Fruit fly (Drosophila melanogaster) whole organism, prepupa: ENCODE measurements around the gene Klp61F.
"Not testable (repeated sequence)": the region's sequence is repeated elsewhere in the genome, so short reads cannot be mapped to it uniquely, and the experiment has no call there.

ENCODE experiments used
- Blimp-1 ChIP-seq: fragments of 200-800 bp; sonication (Bioruptor generic); optimal IDR thresholded peaks from 3 replicates; lab custom pipeline; 2017; ENCODE audit warnings: missing biosample characterization, missing genetic modification characterization, mild to moderate bottlenecking, moderate library complexity, missing genetic modification reagents
- CG10631 ChIP-seq: fragments of 200-800 bp; sonication (Bioruptor generic); optimal IDR thresholded peaks from 2 replicates; lab custom pipeline; 2016; ENCODE audit warnings: missing biosample characterization, missing genetic modification characterization
- CG10669 ChIP-seq: fragments of 200-800 bp; sonication (Bioruptor generic); optimal IDR thresholded peaks from 3 replicates; lab custom pipeline; 2018; ENCODE audit warnings: missing biosample characterization, mild to moderate bottlenecking, missing genetic modification characterization, moderate library complexity
- CG11902 ChIP-seq: fragments of 200-800 bp; sonication (Bioruptor generic); optimal IDR thresholded peaks from 3 replicates; lab custom pipeline; 2016; ENCODE audit warnings: missing biosample characterization, missing genetic modification characterization
- CG15336 ChIP-seq: fragments of 200-800 bp; sonication (Bioruptor generic); IDR thresholded peaks from 2 replicates; pipeline ENCODE4 v1.3.6; 2022; ENCODE audit warnings: missing biosample characterization, missing genetic modification characterization
- CG1621 ChIP-seq: fragments of 200-800 bp; sonication (Bioruptor generic); optimal IDR thresholded peaks from 3 replicates; lab custom pipeline; 2018; ENCODE audit warnings: missing biosample characterization, mild to moderate bottlenecking, missing genetic modification characterization
- CG16779 ChIP-seq: fragments of 200-800 bp; sonication (Bioruptor generic); optimal IDR thresholded peaks from 3 replicates; lab custom pipeline; 2017; ENCODE audit warnings: missing biosample characterization, mild to moderate bottlenecking, missing genetic modification characterization
- CG31627 ChIP-seq: fragments of 200-800 bp; sonication (Bioruptor generic); optimal IDR thresholded peaks from 3 replicates; lab custom pipeline; 2016; ENCODE audit warnings: missing biosample characterization, missing genetic modification characterization
- CG32006 ChIP-seq: fragments of 200-800 bp; sonication (Bioruptor generic); optimal IDR thresholded peaks from 3 replicates; lab custom pipeline; 2017; ENCODE audit warnings: missing biosample characterization, mild to moderate bottlenecking, missing genetic modification characterization
- CG34406 ChIP-seq: fragments of 200-800 bp; sonication (Bioruptor generic); optimal IDR thresholded peaks from 3 replicates; lab custom pipeline; 2016; ENCODE audit warnings: missing biosample characterization, missing genetic modification characterization
- CG3919 ChIP-seq: fragments of 200-800 bp; sonication (Bioruptor generic); optimal IDR thresholded peaks from 3 replicates; lab custom pipeline; 2016; ENCODE audit warnings: missing biosample characterization, missing genetic modification characterization
- CG4318 ChIP-seq: fragments of 200-800 bp; sonication (Bioruptor generic); optimal IDR thresholded peaks from 3 replicates; lab custom pipeline; 2017; ENCODE audit warnings: missing biosample characterization, mild to moderate bottlenecking, missing genetic modification characterization
- CG6163 ChIP-seq: fragments of 200-800 bp; sonication (Bioruptor generic); IDR thresholded peaks from 3 replicates; pipeline ENCODE4 v1.3.6; 2022; ENCODE audit warnings: missing biosample characterization, missing genetic modification characterization
- CG6276 ChIP-seq: fragments of 200-800 bp; sonication (Bioruptor generic); optimal IDR thresholded peaks from 2 replicates; lab custom pipeline; 2017; ENCODE audit warnings: missing biosample characterization, mild to moderate bottlenecking, missing genetic modification characterization
- CG6808 ChIP-seq: fragments of 200-800 bp; sonication (Bioruptor generic); optimal IDR thresholded peaks from 3 replicates; lab custom pipeline; 2017; ENCODE audit warnings: missing biosample characterization, missing genetic modification characterization, mild to moderate bottlenecking, moderate library complexity, missing genetic modification reagents
- CG7368 ChIP-seq: fragments of 200-800 bp; sonication (Bioruptor generic); optimal IDR thresholded peaks from 3 replicates; lab custom pipeline; 2016; ENCODE audit warnings: missing biosample characterization, missing genetic modification characterization
- CG8119 ChIP-seq: fragments of 200-800 bp; sonication (Bioruptor generic); IDR thresholded peaks from 3 replicates; pipeline ENCODE4 v1.3.6; 2022; ENCODE audit warnings: missing biosample characterization, missing genetic modification characterization
- CG8632 ChIP-seq: fragments of 200-800 bp; sonication (Bioruptor generic); optimal IDR thresholded peaks from 3 replicates; lab custom pipeline; 2016; ENCODE audit warnings: missing biosample characterization, missing genetic modification characterization
- Eip78C ChIP-seq: fragments of 200-800 bp; sonication (Bioruptor generic); peaks from one replicate; lab custom pipeline; 2016; ENCODE audit warnings: missing biosample characterization, missing genetic modification characterization
- Eip93F ChIP-seq: fragments of 200-800 bp; sonication (Bioruptor generic); optimal IDR thresholded peaks from 2 replicates; lab custom pipeline; 2016; ENCODE audit warnings: missing biosample characterization, mild to moderate bottlenecking, missing genetic modification characterization
- Ets21C ChIP-seq: fragments of 200-800 bp; sonication (Bioruptor generic); optimal IDR thresholded peaks from 3 replicates; lab custom pipeline; 2016; ENCODE audit warnings: missing biosample characterization, missing genetic modification characterization
- Hr38 ChIP-seq: sonication (Bioruptor generic); optimal IDR thresholded peaks from 2 replicates; lab custom pipeline; 2016; ENCODE audit warnings: missing biosample characterization, missing genetic modification characterization
- Hr39 ChIP-seq: fragments of 200-800 bp; sonication (Bioruptor generic); optimal IDR thresholded peaks from 2 replicates; lab custom pipeline; 2016; ENCODE audit warnings: missing biosample characterization, missing genetic modification characterization
- Hr4 ChIP-seq: fragments of 200-800 bp; sonication (Bioruptor generic); optimal IDR thresholded peaks from 3 replicates; lab custom pipeline; 2016; ENCODE audit warnings: missing biosample characterization, missing genetic modification characterization
- Lpt ChIP-seq: fragments of 200-800 bp; sonication (Bioruptor generic); optimal IDR thresholded peaks from 3 replicates; lab custom pipeline; 2016; ENCODE audit warnings: missing biosample characterization, missing genetic modification characterization
- Met ChIP-seq: fragments of 200-800 bp; sonication (Bioruptor generic); optimal IDR thresholded peaks from 3 replicates; lab custom pipeline; 2016; ENCODE audit warnings: missing biosample characterization, missing genetic modification characterization
- OdsH ChIP-seq: fragments of 200-800 bp; sonication (Bioruptor generic); optimal IDR thresholded peaks from 3 replicates; lab custom pipeline; 2016; ENCODE audit warnings: missing biosample characterization, missing genetic modification characterization
- Smox ChIP-seq: fragments of 200-800 bp; sonication (Bioruptor generic); optimal IDR thresholded peaks from 3 replicates; lab custom pipeline; 2016; ENCODE audit warnings: missing biosample characterization, missing genetic modification characterization
- Sox102F ChIP-seq: fragments of 200-800 bp; sonication (Bioruptor generic); optimal IDR thresholded peaks from 2 replicates; lab custom pipeline; 2016; ENCODE audit warnings: missing biosample characterization, mild to moderate bottlenecking, missing genetic modification characterization
- Sox15 ChIP-seq: fragments of 200-800 bp; sonication (Bioruptor generic); optimal IDR thresholded peaks from 3 replicates; lab custom pipeline; 2016; ENCODE audit warnings: missing biosample characterization, missing genetic modification characterization
- achi ChIP-seq: fragments of 200-800 bp; sonication (Bioruptor generic); optimal IDR thresholded peaks from 3 replicates; lab custom pipeline; 2016; ENCODE audit warnings: missing biosample characterization, missing genetic modification characterization
- acj6 ChIP-seq: fragments of 200-800 bp; sonication (Bioruptor generic); optimal IDR thresholded peaks from 3 replicates; lab custom pipeline; 2016; ENCODE audit warnings: missing biosample characterization, missing genetic modification characterization
- dac ChIP-seq: fragments of 200-800 bp; sonication (Bioruptor generic); optimal IDR thresholded peaks from 2 replicates; lab custom pipeline; 2017; ENCODE audit warnings: missing biosample characterization, mild to moderate bottlenecking, missing genetic modification characterization
- dsx ChIP-seq: fragments of 200-800 bp; optimal IDR thresholded peaks from 3 replicates; lab custom pipeline; 2019; ENCODE audit warnings: missing biosample characterization, mild to moderate bottlenecking, missing genetic modification characterization, moderate library complexity; ENCODE audit not compliant: poor library complexity, severe bottlenecking
- eg ChIP-seq: fragments of 200-800 bp; sonication (Bioruptor generic); IDR thresholded peaks from 3 replicates; pipeline ENCODE4 v1.3.6; 2022; ENCODE audit warnings: missing biosample characterization, missing genetic modification characterization
- esn ChIP-seq: fragments of 200-800 bp; sonication (Bioruptor generic); optimal IDR thresholded peaks from 2 replicates; lab custom pipeline; 2016; ENCODE audit warnings: missing biosample characterization, mild to moderate bottlenecking, missing genetic modification characterization, moderate library complexity
- fd85E ChIP-seq: fragments of 200-800 bp; sonication (Bioruptor generic); optimal IDR thresholded peaks from 3 replicates; lab custom pipeline; 2016; ENCODE audit warnings: missing biosample characterization, missing genetic modification characterization
- lz ChIP-seq: fragments of 200-800 bp; sonication (Bioruptor generic); optimal IDR thresholded peaks from 3 replicates; lab custom pipeline; 2016; ENCODE audit warnings: missing biosample characterization, missing genetic modification characterization
- net ChIP-seq: fragments of 200-800 bp; sonication (Bioruptor generic); optimal IDR thresholded peaks from 3 replicates; lab custom pipeline; 2016; ENCODE audit warnings: missing biosample characterization, missing genetic modification characterization
- pdm3 ChIP-seq: fragments of 200-800 bp; sonication (Bioruptor generic); optimal IDR thresholded peaks from 3 replicates; lab custom pipeline; 2016; ENCODE audit warnings: missing biosample characterization, missing genetic modification characterization
- salr ChIP-seq, 2 experiments: fragments of 200-800 bp; sonication (Bioruptor generic); optimal IDR thresholded peaks; 3 replicates each; lab custom pipeline; 2016 to 2018; ENCODE audit warnings: missing biosample characterization in 2 of 2, missing genetic modification characterization in 2 of 2, mild to moderate bottlenecking in 1 of 2
- spab ChIP-seq: fragments of 200-800 bp; sonication (Bioruptor generic); optimal IDR thresholded peaks from 2 replicates; lab custom pipeline; 2017; ENCODE audit warnings: missing biosample characterization, mild to moderate bottlenecking, missing genetic modification characterization, missing genetic modification reagents
- ss ChIP-seq, 2 experiments: fragments of 200-800 bp; sonication (Bioruptor generic); optimal IDR thresholded peaks; 2 replicates in 1 of 2; 3 replicates in 1 of 2; lab custom pipeline; 2017 to 2018; ENCODE audit warnings: mild to moderate bottlenecking in 2 of 2, missing biosample characterization in 2 of 2, missing genetic modification characterization in 2 of 2, moderate library complexity in 1 of 2
- topi ChIP-seq: fragments of 200-800 bp; sonication (Bioruptor generic); optimal IDR thresholded peaks from 3 replicates; lab custom pipeline; 2016; ENCODE audit warnings: missing biosample characterization, missing genetic modification characterization

Klp61F gene

DNA sequence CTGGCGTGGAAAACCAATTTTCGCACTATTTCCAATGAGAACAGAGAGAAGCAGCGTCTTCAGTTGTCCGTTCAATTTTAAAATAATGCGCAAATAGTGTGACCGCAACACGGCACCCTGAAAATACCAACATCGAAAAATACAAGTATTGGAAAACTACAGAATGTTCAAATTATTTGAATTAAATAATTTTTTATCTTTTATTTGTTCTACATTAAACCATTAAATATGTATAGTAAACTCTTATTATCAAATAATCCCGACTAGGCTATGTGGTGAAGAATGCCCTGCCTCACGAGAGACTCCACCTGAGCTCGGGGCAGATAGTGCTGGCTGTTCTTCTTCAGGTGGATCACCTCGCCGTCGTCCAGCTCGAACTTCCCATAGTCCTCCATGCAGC is at the start of gene Klp61F:
TSS of gene Klp61F (minus strand) at position 101 of the 400 bp plus-strand sequence.
- TF ChIP-seq CG10631, CG6276, CG4318 (GFP tag; lab: Kevin White, UChicago): not testable (repeated sequence)

DNA sequence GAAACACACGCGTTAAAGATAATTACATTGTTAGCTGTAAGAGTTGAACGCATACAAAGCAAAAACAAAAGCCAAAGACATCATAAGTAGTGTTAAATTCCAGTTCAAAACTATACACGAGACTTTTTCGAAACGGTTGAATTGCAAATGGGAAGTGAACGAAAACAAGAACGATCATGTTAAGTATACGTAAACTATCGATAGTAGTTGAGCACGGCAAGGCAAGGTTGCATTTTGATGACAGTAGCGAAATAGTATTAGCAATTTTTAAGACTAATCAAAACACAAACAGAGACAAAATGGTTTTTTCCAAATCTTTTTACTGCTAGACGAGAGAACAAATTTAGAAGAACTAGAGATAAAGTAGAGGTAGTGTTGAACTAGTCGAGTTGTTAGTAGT is 49.1 kb upstream of the Klp61F start:
- no peak for TF ChIP-seq CG3919 (GFP tag; lab: Kevin White, UChicago)

DNA sequence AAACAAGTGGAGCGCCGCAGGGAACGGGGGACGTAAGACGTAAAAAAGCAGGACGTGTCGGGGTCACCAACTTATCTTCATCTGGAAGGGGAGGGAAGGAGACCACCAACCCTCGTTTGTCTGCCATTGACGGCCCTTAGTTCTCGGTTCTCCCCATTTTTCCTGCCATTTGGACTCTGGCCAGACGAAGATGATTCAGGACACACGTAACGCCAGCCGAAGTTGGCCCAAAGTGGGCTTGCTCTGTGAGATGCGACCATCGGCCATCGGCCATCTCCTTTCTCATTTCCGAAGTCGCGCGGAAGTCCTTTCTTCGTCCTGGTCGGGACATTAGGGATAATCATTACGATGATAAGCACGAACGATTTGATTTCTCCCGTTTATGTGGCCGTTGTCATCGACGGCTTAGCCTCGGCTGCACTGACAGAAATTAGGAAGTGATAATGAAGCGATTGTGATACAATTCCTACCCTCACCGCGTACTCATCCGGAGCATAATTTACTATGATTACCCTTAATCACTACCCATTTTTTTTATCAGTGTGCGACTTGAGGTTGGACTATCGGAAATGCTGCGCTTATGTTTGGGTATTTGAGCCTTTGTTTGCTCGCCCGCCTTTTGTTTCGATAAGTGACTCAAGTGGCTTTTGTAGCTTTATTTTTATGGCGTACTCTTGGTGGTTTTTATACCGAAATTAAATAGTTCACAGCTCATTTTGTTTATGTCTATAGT is 35.3 kb upstream of the Klp61F start:
- TF ChIP-seq spab (no peak), CG32006 (GFP tag; lab: Kevin White, UChicago) (no peak), esn (no peak), CG6163 (GFP tag; lab: Robert Waterston, UW) (no peak), CG15336 (GFP tag; lab: Robert Waterston, UW) (no peak), CG10669 (GFP tag; lab: Kevin White, UChicago) (no peak), topi (no peak), CG16779 (tag; lab: Kevin White, UChicago) (no peak), Eip78C (no peak), Ets21C (GFP tag; lab: Kevin White, UChicago) (no peak), pdm3 (no peak)

DNA sequence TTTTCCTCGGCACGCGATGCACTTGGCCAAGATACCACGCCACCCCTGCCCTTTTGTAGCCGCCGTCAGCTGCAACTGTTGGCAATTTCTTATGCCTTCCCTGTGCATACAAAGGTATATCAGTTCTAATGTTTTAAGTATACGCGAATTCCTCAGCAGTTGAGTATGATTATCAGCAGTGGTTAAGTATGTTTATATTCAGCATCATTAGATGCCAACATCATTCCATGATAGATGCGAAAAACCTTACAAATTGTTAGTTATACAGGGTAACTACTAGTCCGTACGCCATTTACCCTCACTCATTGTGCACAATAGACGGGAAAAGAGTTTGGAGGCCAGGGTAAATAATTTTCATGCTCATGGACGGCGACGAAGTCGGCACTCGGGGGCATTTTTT is 34.0 kb upstream of the Klp61F start:
- peak; percentile 6 for TF ChIP-seq CG8632 (GFP tag; lab: Kevin White, UChicago)
- peak; percentile 4 for TF ChIP-seq Smox (GFP tag; lab: Kevin White, UChicago)
- peak; percentile 21 for TF ChIP-seq net (GFP tag; lab: Kevin White, UChicago)
- no peak for TF ChIP-seq Eip78C
- TF ChIP-seq dsx (GFP tag; lab: Kevin White, UChicago) = no peak
- TF ChIP-seq Blimp-1 (GFP tag; lab: Kevin White, UChicago) = no peak
- TF ChIP-seq Sox15 (GFP tag; lab: Kevin White, UChicago) = no peak
- TF ChIP-seq ss (GFP tag; optimal IDR thresholded peaks at IDR 0.05; lab: Kevin White, UChicago) = peak; percentile 3 to 15
- no peak for TF ChIP-seq esn
- no peak for TF ChIP-seq CG11902
- no peak for TF ChIP-seq CG3919 (GFP tag; lab: Kevin White, UChicago)
- peak; percentile 61 for TF ChIP-seq CG8119 (GFP tag; lab: Robert Waterston, UW)
- peak; percentile 15 to 22 for TF ChIP-seq salr (GFP tag; optimal IDR thresholded peaks at IDR 0.05; lab: Kevin White, UChicago)
- TF ChIP-seq pdm3 = peak; percentile 62
- no peak for TF ChIP-seq Eip93F (GFP tag; lab: Kevin White, UChicago)
- TF ChIP-seq CG6276 (GFP tag; lab: Kevin White, UChicago) = no peak
- peak; percentile 17 for TF ChIP-seq CG34406 (GFP tag; lab: Kevin White, UChicago)
- peak; percentile 56 for TF ChIP-seq acj6 (GFP tag; lab: Kevin White, UChicago)
- TF ChIP-seq Hr39 = peak; percentile 27
- peak; percentile 47 for TF ChIP-seq OdsH (GFP tag; lab: Kevin White, UChicago)
- peak; percentile 7 for TF ChIP-seq Sox102F
- no peak for TF ChIP-seq CG6808
- TF ChIP-seq CG7368 (GFP tag; lab: Kevin White, UChicago) = no peak
- no peak for TF ChIP-seq Hr38
- peak; percentile 52 for TF ChIP-seq Hr4
- TF ChIP-seq CG1621 (tag; lab: Kevin White, UChicago) = peak; percentile 8
- no peak for TF ChIP-seq fd85E (GFP tag; lab: Kevin White, UChicago)
- peak; percentile 1 for TF ChIP-seq Met (GFP tag; lab: Kevin White, UChicago)
- TF ChIP-seq CG6163 (GFP tag; lab: Robert Waterston, UW) = peak; percentile 58; the same call in 2 of the 3 replicates
- TF ChIP-seq CG10631 (GFP tag; lab: Kevin White, UChicago) = peak; percentile 21
- TF ChIP-seq CG16779 (tag; lab: Kevin White, UChicago) = no peak
- TF ChIP-seq CG32006 (GFP tag; lab: Kevin White, UChicago) = peak; percentile 62
- TF ChIP-seq dac (GFP tag; lab: Kevin White, UChicago) = no peak
- no peak for TF ChIP-seq lz (GFP tag; lab: Kevin White, UChicago)
- TF ChIP-seq eg (GFP tag; lab: Robert Waterston, UW) = peak; percentile 55; the same call in 2 of the 3 replicates
- TF ChIP-seq achi (GFP tag; lab: Kevin White, UChicago) = no peak
- TF ChIP-seq Lpt = peak; percentile 16
- peak; percentile 4 for TF ChIP-seq CG31627 (GFP tag; lab: Kevin White, UChicago)
